Fruit fly (Drosophila melanogaster): ENCODE measurements around the gene RpL34b.

Gene RpL34b

DNA sequence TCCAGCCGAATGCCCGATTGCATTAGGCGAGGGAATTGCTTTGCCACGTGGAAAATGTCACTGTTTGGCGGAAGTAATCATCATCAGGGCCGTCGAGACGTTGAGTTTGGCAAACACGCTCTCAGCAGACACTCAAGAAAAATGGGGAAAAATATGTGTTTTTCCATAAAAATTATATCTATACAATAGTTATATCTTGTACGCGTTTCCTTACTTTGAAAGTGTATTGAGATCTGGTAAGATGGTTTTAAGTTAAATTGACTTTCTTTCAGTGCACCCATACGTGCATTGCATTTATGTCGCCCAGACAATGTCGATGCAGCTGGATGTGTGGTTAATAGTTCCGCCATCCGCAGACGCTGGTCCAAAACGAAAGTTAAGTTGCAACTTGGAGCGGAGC, 15.0 kb downstream of the RpL34b start:
- TF ChIP-seq spab (GFP tag; optimal IDR thresholded peaks at IDR 0.05) (no peak), Sox15 (GFP tag; optimal IDR thresholded peaks at IDR 0.05) (no peak), achi (GFP tag; optimal IDR thresholded peaks at IDR 0.05) (peak; percentile 12), Hr39 (GFP tag; optimal IDR thresholded peaks at IDR 0.05) (no peak), svp (GFP tag) (no peak), CG4318 (GFP tag; optimal IDR thresholded peaks at IDR 0.05) (no peak), Eip75B (GFP tag; optimal IDR thresholded peaks at IDR 0.05) (no peak), CG6163 (GFP tag; IDR thresholded peaks at IDR 0.05) (peak; percentile 53; the same call in 2 of the 3 replicates), Hr38 (GFP tag; optimal IDR thresholded peaks at IDR 0.05) (no peak), CG6808 (GFP tag; optimal IDR thresholded peaks at IDR 0.05) (no peak), acj6 (GFP tag; optimal IDR thresholded peaks at IDR 0.05) (peak; percentile 9), Ets96B (tag; optimal IDR thresholded peaks at IDR 0.05) (no peak), CG32006 (GFP tag; optimal IDR thresholded peaks at IDR 0.05) (peak; percentile 50), CG6792 (GFP tag; optimal IDR thresholded peaks at IDR 0.05) (no peak), eg (GFP tag; IDR thresholded peaks at IDR 0.05) (peak; percentile 58; the same call in 1 of the 3 replicates), Blimp-1 (GFP tag; optimal IDR thresholded peaks at IDR 0.05) (no peak), CG11902 (GFP tag; optimal IDR thresholded peaks at IDR 0.05) (no peak), cyc (GFP tag; optimal IDR thresholded peaks at IDR 0.05) (no peak), ss (GFP tag; optimal IDR thresholded peaks at IDR 0.05) (no peak), lz (GFP tag; optimal IDR thresholded peaks at IDR 0.05) (no peak), CG3919 (GFP tag; optimal IDR thresholded peaks at IDR 0.05) (no peak), dsx (GFP tag; optimal IDR thresholded peaks at IDR 0.05; ENCODE audit: poor library complexity, severe bottlenecking) (no peak), Eip78C (GFP tag) (peak; percentile 74), CG10631 (GFP tag; optimal IDR thresholded peaks at IDR 0.05) (no peak), CG34406 (GFP tag; optimal IDR thresholded peaks at IDR 0.05) (no peak), CG7368 (GFP tag; optimal IDR thresholded peaks at IDR 0.05) (no peak), CG11762 (GFP tag; optimal IDR thresholded peaks at IDR 0.05; ENCODE audit: insufficient read depth) (no peak), fkh (GFP tag; optimal IDR thresholded peaks at IDR 0.05) (no peak), Ets21C (GFP tag; optimal IDR thresholded peaks at IDR 0.05) (no peak), CG1621 (tag; optimal IDR thresholded peaks at IDR 0.05) (no peak), OdsH (GFP tag; optimal IDR thresholded peaks at IDR 0.05) (no peak), CG11294 (GFP tag; IDR thresholded peaks at IDR 0.05) (no peak), CG6854 (GFP tag; optimal IDR thresholded peaks at IDR 0.05) (no peak), net (GFP tag; optimal IDR thresholded peaks at IDR 0.05) (no peak), CG8319 (GFP tag; optimal IDR thresholded peaks at IDR 0.05) (no peak), topi (GFP tag; optimal IDR thresholded peaks at IDR 0.05) (no peak), fd85E (GFP tag; optimal IDR thresholded peaks at IDR 0.05) (no peak), salr (GFP tag; optimal IDR thresholded peaks at IDR 0.05) (no peak), CG9139 (GFP tag; optimal IDR thresholded peaks at IDR 0.05) (no peak), CG31627 (GFP tag; optimal IDR thresholded peaks at IDR 0.05) (no peak), Hr4 (GFP tag; optimal IDR thresholded peaks at IDR 0.05) (peak; percentile 51), Lpt (GFP tag; optimal IDR thresholded peaks at IDR 0.05) (no peak), Met (GFP tag; optimal IDR thresholded peaks at IDR 0.05) (no peak), CG6276 (GFP tag; optimal IDR thresholded peaks at IDR 0.05) (no peak), CG8119 (GFP tag; IDR thresholded peaks at IDR 0.05) (peak; percentile 59), pdm3 (GFP tag; optimal IDR thresholded peaks at IDR 0.05) (no peak), Sox102F (GFP tag; optimal IDR thresholded peaks at IDR 0.05) (no peak), vri (GFP tag; optimal IDR thresholded peaks at IDR 0.05) (no peak), Sox14 (GFP tag; optimal IDR thresholded peaks at IDR 0.05) (no peak), Eip93F (GFP tag; optimal IDR thresholded peaks at IDR 0.05) (no peak), CG15336 (GFP tag; IDR thresholded peaks at IDR 0.05) (peak; percentile 55), esn (GFP tag; optimal IDR thresholded peaks at IDR 0.05) (no peak), CG3032 (tag; optimal IDR thresholded peaks at IDR 0.05) (no peak)
